Worm (Caenorhabditis elegans) whole organism, late embryonic: ENCODE results near the gene cab-1.
A peak's percentile ranks its signal among the peaks of the same experiment; 100 is the strongest.

Experiments used
- ama-1 ChIP-seq: fragments of 150-350 bp; optimal IDR thresholded peaks from 2 replicates; lab custom pipeline; 2014
- ceh-18 ChIP-seq: sonication (generic microtip); optimal IDR thresholded peaks from 2 replicates; lab custom pipeline; 2016; ENCODE audit warnings: missing genetic modification characterization, missing compliant biosample characterization
- ets-4 ChIP-seq: sonication (generic microtip); optimal IDR thresholded peaks from 2 replicates; lab custom pipeline; 2016; ENCODE audit warnings: missing genetic modification characterization, missing compliant biosample characterization
- lim-6 ChIP-seq: sonication (generic microtip); optimal IDR thresholded peaks from 2 replicates; lab custom pipeline; 2016; ENCODE audit warnings: missing genetic modification characterization, missing compliant biosample characterization
- lin-11 ChIP-seq: fragments of 200-800 bp; sonication (Bioruptor generic); optimal IDR thresholded peaks from 2 replicates; lab custom pipeline; 2018; ENCODE audit warnings: mild to moderate bottlenecking, missing genetic modification characterization, missing compliant biosample characterization
- pqm-1 ChIP-seq: sonication (generic microtip); optimal IDR thresholded peaks from 2 replicates; lab custom pipeline; 2016; ENCODE audit warnings: missing genetic modification characterization, missing compliant biosample characterization
- sdc-2 ChIP-seq: sonication (generic microtip); optimal IDR thresholded peaks from 2 replicates; lab custom pipeline; 2016; ENCODE audit warnings: missing genotype, missing genetic modification characterization, missing compliant biosample characterization
- sox-2 ChIP-seq: fragments of 200-800 bp; sonication (Bioruptor generic); IDR thresholded peaks from 2 replicates; pipeline ENCODE4 v1.3.6; 2022; ENCODE audit warnings: missing genetic modification reagents, missing genetic modification characterization, missing compliant biosample characterization

DNA sequence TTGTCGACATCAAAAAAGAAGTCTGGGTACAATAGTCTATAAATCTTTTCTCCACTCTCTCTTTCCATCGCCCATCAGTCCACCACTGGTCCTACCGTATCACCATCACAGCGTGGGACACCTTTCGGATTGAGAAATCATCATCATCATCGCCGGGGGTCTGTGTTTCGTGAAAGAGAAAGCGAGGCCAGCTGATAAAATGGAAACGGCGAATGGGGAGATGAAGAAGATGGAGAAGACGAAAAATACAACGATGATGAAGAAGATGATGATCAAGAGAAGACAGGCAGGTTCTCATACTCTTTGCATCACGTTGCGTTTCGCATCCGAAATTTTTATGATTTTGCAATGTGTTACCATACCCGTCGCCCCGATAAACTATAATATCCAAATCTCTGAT, 36.3 kb downstream of the cab-1 start:
- no peak for TF ChIP-seq ama-1 (lab: Kevin White, UChicago)
- peak; percentile 4 for TF ChIP-seq ceh-18
- TF ChIP-seq lin-11, result no peak
- TF ChIP-seq sdc-2 (tag; lab: Kevin White, UChicago), result peak; percentile 32
- TF ChIP-seq pqm-1, result no peak
- TF ChIP-seq sox-2 (GFP tag; lab: Robert Waterston, UW), result no peak
- TF ChIP-seq lim-6 (tag; lab: Kevin White, UChicago), result no peak
- no peak for TF ChIP-seq ets-4 (tag; lab: Kevin White, UChicago)
